Fruit fly (Drosophila melanogaster) whole organism, embryonic: ENCODE results near the gene SecS.

Experiments used
- Adf1 ChIP-seq: fragments of 200-800 bp; sonication (Bioruptor generic); IDR thresholded peaks from 2 replicates; pipeline ENCODE4 v1.3.6; 2022; ENCODE audit warnings: missing biosample characterization, missing genetic modification characterization
- BEAF-32 ChIP-seq: fragments of 200-800 bp; sonication (Bioruptor generic); optimal IDR thresholded peaks from 3 replicates; lab custom pipeline; 2017; ENCODE audit warnings: missing biosample characterization, missing genetic modification characterization, mild to moderate bottlenecking, moderate library complexity, missing genetic modification reagents
- Bdp1 ChIP-seq: fragments of 200-800 bp; sonication (Bioruptor generic); optimal IDR thresholded peaks from 3 replicates; lab custom pipeline; 2016; ENCODE audit warnings: missing biosample characterization, missing genetic modification characterization
- CG10147 ChIP-seq: fragments of 200-800 bp; sonication (Bioruptor generic); optimal IDR thresholded peaks from 2 replicates; lab custom pipeline; 2019; ENCODE audit warnings: missing biosample characterization, mild to moderate bottlenecking, missing genetic modification characterization, moderate library complexity
- CG10565 ChIP-seq: fragments of 200-800 bp; sonication (Bioruptor generic); optimal IDR thresholded peaks from 3 replicates; lab custom pipeline; 2016; ENCODE audit warnings: missing biosample characterization, mild to moderate bottlenecking, missing genetic modification characterization
- CG12071 ChIP-seq: fragments of 200-800 bp; sonication (Bioruptor generic); optimal IDR thresholded peaks from 3 replicates; lab custom pipeline; 2018; ENCODE audit warnings: missing biosample characterization, mild to moderate bottlenecking, missing genetic modification characterization
- CG12104 ChIP-seq: fragments of 200-800 bp; sonication (Bioruptor generic); optimal IDR thresholded peaks from 3 replicates; lab custom pipeline; 2016; ENCODE audit warnings: missing biosample characterization, missing genetic modification characterization
- CG12236 ChIP-seq: fragments of 200-800 bp; sonication (Bioruptor generic); optimal IDR thresholded peaks from 2 replicates; lab custom pipeline; 2016; ENCODE audit warnings: missing biosample characterization, missing genetic modification characterization
- CG14710 ChIP-seq: fragments of 200-800 bp; sonication (Bioruptor generic); optimal IDR thresholded peaks from 3 replicates; lab custom pipeline; 2019; ENCODE audit warnings: missing biosample characterization, mild to moderate bottlenecking, missing genetic modification characterization, moderate library complexity
- CG17385 ChIP-seq: fragments of 200-800 bp; sonication (Bioruptor generic); optimal IDR thresholded peaks from 3 replicates; lab custom pipeline; 2018; ENCODE audit warnings: missing biosample characterization, mild to moderate bottlenecking, missing genetic modification characterization
- CG18599 ChIP-seq: fragments of 200-800 bp; sonication (Bioruptor generic); optimal IDR thresholded peaks from 3 replicates; lab custom pipeline; 2017; ENCODE audit warnings: missing biosample characterization, missing genetic modification characterization, mild to moderate bottlenecking, moderate library complexity, missing genetic modification reagents
- CG34224 ChIP-seq: fragments of 200-800 bp; sonication (Bioruptor generic); IDR thresholded peaks from 3 replicates; pipeline ENCODE4 v1.3.6; 2022; ENCODE audit warnings: missing biosample characterization, missing genetic modification characterization; ENCODE audit not compliant: partially characterized antibody
- CG3838 ChIP-seq: fragments of 200-800 bp; sonication (Bioruptor generic); optimal IDR thresholded peaks from 3 replicates; lab custom pipeline; 2016; ENCODE audit warnings: missing biosample characterization, missing genetic modification characterization
- CG4328 ChIP-seq: fragments of 200-800 bp; sonication (Bioruptor generic); optimal IDR thresholded peaks from 3 replicates; lab custom pipeline; 2017; ENCODE audit warnings: missing biosample characterization, missing genetic modification reagents, missing genetic modification characterization
- CG4617 ChIP-seq: fragments of 200-800 bp; sonication (Bioruptor generic); optimal IDR thresholded peaks from 3 replicates; lab custom pipeline; 2016; ENCODE audit warnings: missing biosample characterization, missing genetic modification characterization, borderline replicate concordance
- CG4854 ChIP-seq: fragments of 200-800 bp; sonication (Bioruptor generic); optimal IDR thresholded peaks from 2 replicates; lab custom pipeline; 2016; ENCODE audit warnings: missing biosample characterization, missing genetic modification characterization, inconsistent platforms
- CG6272 ChIP-seq: fragments of 200-800 bp; sonication (Bioruptor generic); IDR thresholded peaks from 2 replicates; pipeline ENCODE4 v1.3.6; 2022; ENCODE audit warnings: missing biosample characterization, missing genetic modification characterization
- CG6654 ChIP-seq: fragments of 200-800 bp; sonication (Bioruptor generic); optimal IDR thresholded peaks from 2 replicates; lab custom pipeline; 2017; ENCODE audit warnings: missing biosample characterization, mild to moderate bottlenecking, missing genetic modification characterization
- CG6683 ChIP-seq: fragments of 200-800 bp; sonication (Bioruptor generic); optimal IDR thresholded peaks from 2 replicates; lab custom pipeline; 2017; ENCODE audit warnings: missing biosample characterization, mild to moderate bottlenecking, missing genetic modification characterization, missing genetic modification reagents
- CG7271 ChIP-seq: fragments of 200-800 bp; sonication (Bioruptor generic); optimal IDR thresholded peaks from 2 replicates; lab custom pipeline; 2018; ENCODE audit warnings: missing biosample characterization, mild to moderate bottlenecking, missing genetic modification characterization, moderate library complexity
- CG7839 ChIP-seq: fragments of 200-800 bp; sonication (Bioruptor generic); optimal IDR thresholded peaks from 3 replicates; lab custom pipeline; 2018; ENCODE audit warnings: missing biosample characterization, mild to moderate bottlenecking, missing genetic modification characterization, moderate library complexity
- CG8089 ChIP-seq: fragments of 200-800 bp; sonication (Bioruptor generic); optimal IDR thresholded peaks from 3 replicates; lab custom pipeline; 2016; ENCODE audit warnings: missing biosample characterization, missing genetic modification characterization
- CG8765 ChIP-seq: fragments of 200-800 bp; sonication (Bioruptor generic); IDR thresholded peaks from 2 replicates; pipeline ENCODE4 v1.3.6; 2022; ENCODE audit warnings: missing biosample characterization, missing genetic modification characterization
- CG8924 ChIP-seq: fragments of 200-800 bp; optimal IDR thresholded peaks from 3 replicates; lab custom pipeline; 2019; ENCODE audit warnings: missing biosample characterization, mild to moderate bottlenecking, missing genetic modification characterization, moderate library complexity
- CG9727 ChIP-seq: fragments of 200-800 bp; sonication (Bioruptor generic); optimal IDR thresholded peaks from 3 replicates; lab custom pipeline; 2017; ENCODE audit warnings: missing biosample characterization, mild to moderate bottlenecking, missing genetic modification characterization
- CG9932 ChIP-seq: fragments of 200-800 bp; sonication (Bioruptor generic); IDR thresholded peaks from 2 replicates; pipeline ENCODE4 v1.3.6; 2022; ENCODE audit warnings: missing biosample characterization, missing genetic modification characterization
- Dbx ChIP-seq: fragments of 200-800 bp; sonication (Bioruptor generic); IDR thresholded peaks from 3 replicates; pipeline ENCODE4 v1.3.6; 2022; ENCODE audit warnings: missing biosample characterization, missing genetic modification characterization
- Fer3 ChIP-seq: fragments of 200-800 bp; sonication (Bioruptor generic); optimal IDR thresholded peaks from 2 replicates; lab custom pipeline; 2018; ENCODE audit warnings: missing biosample characterization, mild to moderate bottlenecking, missing genetic modification characterization, moderate library complexity
- Hmx ChIP-seq: fragments of 200-800 bp; sonication (Bioruptor generic); optimal IDR thresholded peaks from 2 replicates; lab custom pipeline; 2016; ENCODE audit warnings: missing biosample characterization, missing genetic modification characterization
- Hr3 ChIP-seq: fragments of 200-800 bp; sonication (Bioruptor generic); optimal IDR thresholded peaks from 3 replicates; lab custom pipeline; 2016; ENCODE audit warnings: missing biosample characterization, missing genetic modification characterization
- Med ChIP-seq: fragments of 200-800 bp; sonication (Bioruptor generic); peaks from one replicate; lab custom pipeline; 2016; ENCODE audit warnings: missing biosample characterization, missing genetic modification characterization, mild to moderate bottlenecking, inconsistent platforms, moderate library complexity
- Mes4 ChIP-seq: fragments of 200-800 bp; sonication (Bioruptor generic); optimal IDR thresholded peaks from 2 replicates; lab custom pipeline; 2016; ENCODE audit warnings: missing biosample characterization, missing genetic modification characterization
- Neu2 ChIP-seq: fragments of 200-800 bp; sonication (Bioruptor generic); optimal IDR thresholded peaks from 3 replicates; lab custom pipeline; 2016; ENCODE audit warnings: missing biosample characterization, missing genetic modification characterization, borderline replicate concordance
- Oli ChIP-seq: fragments of 200-800 bp; sonication (Bioruptor generic); optimal IDR thresholded peaks from 2 replicates; lab custom pipeline; 2018; ENCODE audit warnings: missing biosample characterization, mild to moderate bottlenecking, missing genetic modification characterization, moderate library complexity
- PHDP ChIP-seq: fragments of 200-800 bp; sonication (Bioruptor generic); optimal IDR thresholded peaks from 3 replicates; lab custom pipeline; 2018; ENCODE audit warnings: missing biosample characterization, mild to moderate bottlenecking, missing genetic modification characterization, moderate library complexity
- Spps ChIP-seq: fragments of 200-800 bp; sonication (Bioruptor generic); optimal IDR thresholded peaks from 2 replicates; lab custom pipeline; 2018; ENCODE audit warnings: missing biosample characterization, mild to moderate bottlenecking, missing genetic modification characterization
- aop ChIP-seq: fragments of 200-800 bp; sonication (Bioruptor generic); IDR thresholded peaks from 2 replicates; pipeline ENCODE4 v1.3.6; 2022; ENCODE audit warnings: missing biosample characterization, missing genetic modification characterization
- dan ChIP-seq: fragments of 200-800 bp; sonication (Bioruptor generic); IDR thresholded peaks from 2 replicates; pipeline ENCODE4 v1.3.6; 2022; ENCODE audit warnings: missing biosample characterization, missing genetic modification characterization
- dmrt11E ChIP-seq: fragments of 200-800 bp; sonication (Bioruptor generic); optimal IDR thresholded peaks from 3 replicates; lab custom pipeline; 2018; ENCODE audit warnings: missing biosample characterization, mild to moderate bottlenecking, missing genetic modification characterization, moderate library complexity
- esg ChIP-seq: fragments of 200-800 bp; sonication (Bioruptor generic); conservative IDR thresholded peaks from 2 replicates; pipeline ENCODE4 v1.3.6; 2022; ENCODE audit warnings: missing biosample characterization, missing genetic modification characterization
- fru ChIP-seq: fragments of >200 bp; optimal IDR thresholded peaks from 2 replicates; lab custom pipeline; 2017
- gfzf ChIP-seq: fragments of 200-800 bp; sonication (Bioruptor generic); optimal IDR thresholded peaks from 2 replicates; lab custom pipeline; 2016; ENCODE audit warnings: missing biosample characterization, mild to moderate bottlenecking, missing genetic modification characterization, moderate library complexity
- gro ChIP-seq: fragments of 200-800 bp; sonication (Bioruptor generic); optimal IDR thresholded peaks from 2 replicates; lab custom pipeline; 2016; ENCODE audit warnings: missing biosample characterization, missing genetic modification characterization
- nau ChIP-seq: fragments of 200-800 bp; sonication (Bioruptor generic); optimal IDR thresholded peaks from 3 replicates; lab custom pipeline; 2017; ENCODE audit warnings: missing biosample characterization, mild to moderate bottlenecking, missing genetic modification characterization, missing genetic modification reagents
- pan ChIP-seq, 4 experiments: fragments of >200 bp in 3 of 4; fragments of 200-800 bp in 1 of 4; sonication (Bioruptor generic) in 1 of 4; optimal IDR thresholded peaks in 3 of 4; IDR thresholded peaks in 1 of 4; 2 replicates each; pipeline versions ENCODE4 v1.3.6 to Lab custom; 2017 to 2022; ENCODE audit warnings: missing biosample characterization in 2 of 4, missing genetic modification characterization in 2 of 4, mixed read lengths in 1 of 4
- pros ChIP-seq: fragments of 200-800 bp; sonication (Bioruptor generic); optimal IDR thresholded peaks from 3 replicates; lab custom pipeline; 2019; ENCODE audit warnings: missing biosample characterization, mild to moderate bottlenecking, missing genetic modification characterization, moderate library complexity
- sd ChIP-seq: fragments of 200-800 bp; sonication (Bioruptor generic); optimal IDR thresholded peaks from 3 replicates; lab custom pipeline; 2018; ENCODE audit warnings: missing biosample characterization, mild to moderate bottlenecking, missing genetic modification characterization, moderate library complexity
- sens-2 ChIP-seq: fragments of 200-800 bp; sonication (Bioruptor generic); IDR thresholded peaks from 2 replicates; pipeline ENCODE4 v1.3.6; 2022; ENCODE audit warnings: missing biosample characterization, missing genetic modification characterization
- slou ChIP-seq: fragments of 200-800 bp; sonication (Bioruptor generic); optimal IDR thresholded peaks from 3 replicates; lab custom pipeline; 2016; ENCODE audit warnings: missing biosample characterization, missing genetic modification characterization
- tgo ChIP-seq: fragments of 200-800 bp; sonication (Bioruptor generic); IDR thresholded peaks from 3 replicates; pipeline ENCODE4 v1.3.6; 2022; ENCODE audit warnings: missing biosample characterization, missing genetic modification characterization

The SecS gene

DNA sequence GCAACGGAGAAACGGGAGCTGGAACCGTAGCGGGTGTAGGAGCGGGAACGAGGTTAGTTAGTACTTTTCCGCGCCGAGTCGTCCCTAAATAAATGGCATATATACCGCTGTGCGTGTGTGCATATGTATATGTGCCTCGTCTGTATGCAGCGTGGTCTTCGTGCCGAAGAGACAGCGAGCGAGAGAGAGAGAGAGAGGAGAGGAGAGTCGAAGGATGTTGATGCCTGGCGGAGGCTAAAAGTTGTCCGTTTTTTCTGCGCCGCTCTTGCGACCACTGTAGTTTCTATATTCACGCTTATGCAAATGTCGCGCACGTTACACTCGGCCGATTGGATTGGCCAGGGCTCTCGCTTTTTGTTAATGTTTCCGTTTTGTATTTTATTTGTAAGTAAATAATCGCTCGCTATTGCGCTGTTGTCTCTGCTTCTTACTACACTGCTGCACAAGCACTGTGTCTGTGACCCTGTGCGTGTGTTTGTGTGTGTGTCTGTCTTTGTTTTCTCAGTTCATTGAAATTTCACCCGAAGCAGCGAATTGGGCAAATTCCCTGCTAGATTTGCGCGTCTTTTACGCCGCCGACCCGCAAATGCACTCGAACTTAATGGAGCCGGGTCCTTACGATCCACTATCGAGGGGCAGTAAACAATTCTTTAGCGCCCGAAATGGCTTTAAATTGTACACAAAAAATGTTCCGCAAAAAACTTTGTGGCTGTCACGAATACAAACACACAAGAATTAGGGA lies 11.3 kb downstream of the SecS start, which contains the start of gene Rga (continued):
- TF ChIP-seq Neu2 (GFP tag; lab: Kevin White, UChicago) (no peak), CG4328 (GFP tag; lab: Kevin White, UChicago) (no peak), Fer3 (tag; lab: Kevin White, UChicago) (no peak), CG9932 (no peak), Spps (tag; lab: Kevin White, UChicago) (no peak), CG18599 (GFP tag; lab: Kevin White, UChicago) (no peak), CG8924 (tag; lab: Kevin White, UChicago) (no peak), Dbx (GFP tag; lab: Robert Waterston, UW) (no peak), CG14710 (tag; lab: Kevin White, UChicago) (no peak), CG17385 (peak; percentile 95), CG34224 (no peak), CG6272 (GFP tag; lab: Robert Waterston, UW) (no peak), CG9727 (GFP tag; lab: Kevin White, UChicago) (peak; percentile 42), CG7271 (tag; lab: Kevin White, UChicago) (no peak), aop (GFP tag; lab: Robert Waterston, UW) (no peak), CG7839 (tag; lab: Kevin White, UChicago) (no peak), PHDP (tag; lab: Kevin White, UChicago) (no peak), sd (tag; lab: Kevin White, UChicago) (no peak), CG10147 (GFP tag; lab: Kevin White, UChicago) (no peak), sens-2 (GFP tag; lab: Robert Waterston, UW) (no peak), pan (optimal IDR thresholded peaks at IDR 0.05; lab: Kevin White, UChicago) (no peak), pan (GFP tag; optimal IDR thresholded peaks at IDR 0.05 in 1 of 2, IDR thresholded peaks at IDR 0.05 in 1 of 2) (no peak), Oli (tag; lab: Kevin White, UChicago) (no peak), CG8765 (GFP tag; lab: Robert Waterston, UW) (no peak), tgo (GFP tag; lab: Robert Waterston, UW) (no peak), pros (no peak), fru (lab: Kevin White, UChicago) (no peak), CG4617 (no peak), gro (GFP tag; lab: Kevin White, UChicago) (no peak), CG10565 (GFP tag; lab: Kevin White, UChicago) (no peak), BEAF-32 (no peak), dan (GFP tag; lab: Robert Waterston, UW) (no peak), dmrt11E (no peak), nau (GFP tag; lab: Kevin White, UChicago) (no peak), Hr3 (no peak), Mes4 (GFP tag; lab: Kevin White, UChicago) (no peak), CG12104 (GFP tag; lab: Kevin White, UChicago) (no peak), Adf1 (GFP tag; lab: Robert Waterston, UW) (no peak), Hmx (GFP tag; lab: Kevin White, UChicago) (no peak), CG12236 (GFP tag; lab: Kevin White, UChicago) (no peak), CG12071 (GFP tag; lab: Kevin White, UChicago) (no peak), esg (GFP tag; lab: Robert Waterston, UW) (no peak), gfzf (GFP tag; lab: Kevin White, UChicago) (no peak), CG4854 (no peak), Med (GFP tag; lab: Kevin White, UChicago) (peak; percentile 30), Bdp1 (GFP tag; lab: Kevin White, UChicago) (no peak), CG6683 (GFP tag; lab: Kevin White, UChicago) (no peak), CG6654 (no peak), CG8089 (GFP tag; lab: Kevin White, UChicago) (no peak), slou (GFP tag; lab: Kevin White, UChicago) (no peak), CG3838 (no peak)
